Worm (Caenorhabditis elegans): ENCODE measurements around the gene ehn-3.

DNA sequence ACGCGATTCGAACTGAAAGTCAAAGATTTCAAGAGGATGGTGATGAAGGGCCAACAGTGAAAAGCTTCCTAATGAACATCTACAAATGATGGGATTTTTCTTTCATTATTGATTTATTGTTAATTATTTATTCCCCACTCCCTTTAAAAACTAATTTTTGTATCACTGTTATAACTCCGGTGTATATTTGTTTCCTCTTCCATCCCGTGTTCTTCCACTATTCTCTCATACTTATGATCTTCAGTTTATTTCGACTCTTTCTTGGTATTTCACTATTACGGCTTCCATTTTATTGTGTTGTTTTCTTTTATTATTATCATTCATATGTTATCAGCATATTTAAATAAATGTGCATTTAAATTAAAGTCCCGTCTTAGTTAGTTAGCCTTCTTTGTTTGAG lies 44.7 kb downstream of the ehn-3 start:
- TF ChIP-seq C38D4.7 (GFP tag; optimal IDR thresholded peaks at IDR 0.05) (no peak), pag-3 (tag; optimal IDR thresholded peaks at IDR 0.05; ENCODE audit: borderline replicate concordance) (no peak)
